Worm (Caenorhabditis elegans): ENCODE data around the gene flp-20.

flp-20 gene

DNA sequence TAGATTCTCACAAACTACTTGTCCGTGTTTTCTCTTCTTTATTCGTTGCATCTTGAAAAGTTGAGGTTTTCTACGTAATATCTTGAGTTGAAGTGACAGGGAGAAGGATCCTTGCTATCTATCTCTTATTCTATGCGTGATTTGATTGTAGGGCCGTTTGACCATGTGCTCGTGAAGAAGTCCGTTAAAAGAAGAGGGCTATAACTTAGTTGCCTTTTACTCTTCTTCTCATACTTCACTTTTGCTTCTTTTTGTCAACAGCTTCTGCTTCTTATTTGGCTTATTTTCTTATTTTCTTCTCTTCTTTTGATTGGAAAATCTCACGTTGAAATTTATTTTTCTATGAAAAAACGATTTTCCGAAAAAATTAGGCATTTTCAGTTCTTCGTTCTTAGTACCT is 24.0 kb upstream of the flp-20 start:
- no peak for TF ChIP-seq egl-27 (tag; optimal IDR thresholded peaks at IDR 0.05)
- TF ChIP-seq nhr-23 (tag; optimal IDR thresholded peaks at IDR 0.05) = no peak
- TF ChIP-seq dmd-4 (tag; optimal IDR thresholded peaks at IDR 0.05) = no peak
- no peak for TF ChIP-seq aly-2 (tag; optimal IDR thresholded peaks at IDR 0.05)
- no peak for TF ChIP-seq snpc-4 (tag; optimal IDR thresholded peaks at IDR 0.05)
- no peak for TF ChIP-seq Y55F3AM.14 (GFP tag; optimal IDR thresholded peaks at IDR 0.05)
- no peak for TF ChIP-seq peb-1 (tag; optimal IDR thresholded peaks at IDR 0.05)
- no peak for TF ChIP-seq fos-1 (tag; optimal IDR thresholded peaks at IDR 0.05)
- no peak for TF ChIP-seq unc-55 (GFP tag; optimal IDR thresholded peaks at IDR 0.05)
- TF ChIP-seq nhr-12 (tag; optimal IDR thresholded peaks at IDR 0.05) = no peak
- no peak for TF ChIP-seq nhr-25 (tag; optimal IDR thresholded peaks at IDR 0.05)
- no peak for TF ChIP-seq nhr-77 (tag; optimal IDR thresholded peaks at IDR 0.05)
- TF ChIP-seq ztf-11 (tag; optimal IDR thresholded peaks at IDR 0.05) = no peak
- TF ChIP-seq ceh-16 (tag; optimal IDR thresholded peaks at IDR 0.05) = no peak
- TF ChIP-seq mab-5 (tag; optimal IDR thresholded peaks at IDR 0.05) = no peak
- TF ChIP-seq sem-4 (tag; optimal IDR thresholded peaks at IDR 0.05) = no peak
- TF ChIP-seq skn-1 (tag; optimal IDR thresholded peaks at IDR 0.05) = no peak
- TF ChIP-seq nhr-10 (tag; optimal IDR thresholded peaks at IDR 0.05) = no peak
- no peak for TF ChIP-seq mbf-1 (tag; optimal IDR thresholded peaks at IDR 0.05)

DNA sequence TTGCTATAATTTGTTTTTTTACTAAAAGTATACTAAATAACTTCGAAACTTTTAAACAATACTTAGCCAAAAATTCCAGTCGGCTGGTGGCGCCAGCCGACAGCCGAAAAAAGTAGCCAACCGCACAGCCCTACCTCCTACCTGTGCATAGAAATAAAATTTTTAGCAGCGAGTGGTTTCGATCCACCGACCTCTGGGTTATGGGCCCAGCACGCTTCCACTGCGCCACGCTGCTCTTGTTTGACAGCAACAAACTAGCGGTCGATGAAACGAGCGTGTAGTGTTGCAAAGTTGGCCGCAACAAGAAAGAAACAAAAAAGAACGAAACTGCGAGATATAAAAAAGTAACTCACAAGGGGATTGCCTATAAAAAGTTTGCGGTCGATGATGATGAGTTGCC is 23.3 kb upstream of the flp-20 start:
- TF ChIP-seq C34F6.9 (tag; optimal IDR thresholded peaks at IDR 0.05) (no peak), nhr-10 (tag; optimal IDR thresholded peaks at IDR 0.05) (no peak), lin-11 (tag; optimal IDR thresholded peaks at IDR 0.05) (no peak), ama-1 (optimal IDR thresholded peaks at IDR 0.05) (no peak), nhr-129 (tag; optimal IDR thresholded peaks at IDR 0.05) (peak; percentile 61), alr-1 (tag; optimal IDR thresholded peaks at IDR 0.05) (no peak), sem-4 (tag; optimal IDR thresholded peaks at IDR 0.05) (no peak), gmeb-1 (tag; optimal IDR thresholded peaks at IDR 0.05) (no peak), R02D3.7 (tag; optimal IDR thresholded peaks at IDR 0.05) (no peak), ztf-4 (tag; optimal IDR thresholded peaks at IDR 0.05) (no peak), lin-13 (GFP tag; optimal IDR thresholded peaks at IDR 0.05) (peak; percentile 30), blmp-1 (tag; optimal IDR thresholded peaks at IDR 0.05; ENCODE audit: insufficient read depth) (no peak), mab-5 (tag; optimal IDR thresholded peaks at IDR 0.05) (no peak), nhr-23 (tag; optimal IDR thresholded peaks at IDR 0.05) (no peak), nhr-21 (tag; optimal IDR thresholded peaks at IDR 0.05) (no peak), Y55F3AM.14 (GFP tag; optimal IDR thresholded peaks at IDR 0.05) (peak; percentile 41), ZK546.5 (tag; optimal IDR thresholded peaks at IDR 0.05) (no peak), mdl-1 (tag; optimal IDR thresholded peaks at IDR 0.05) (no peak), fos-1 (tag; optimal IDR thresholded peaks at IDR 0.05) (peak; percentile 17), zag-1 (tag; optimal IDR thresholded peaks at IDR 0.05) (no peak), snpc-4 (tag; optimal IDR thresholded peaks at IDR 0.05) (no peak), ztf-1 (GFP tag; conservative IDR thresholded peaks at IDR 0.05) (no peak), elt-1 (tag; optimal IDR thresholded peaks at IDR 0.05) (no peak), aly-2 (tag; optimal IDR thresholded peaks at IDR 0.05) (no peak), ceh-82 (tag; optimal IDR thresholded peaks at IDR 0.05) (no peak), peb-1 (tag; optimal IDR thresholded peaks at IDR 0.05) (no peak), unc-55 (GFP tag; optimal IDR thresholded peaks at IDR 0.05) (peak; percentile 34), unc-39 (tag; optimal IDR thresholded peaks at IDR 0.05) (no peak), lin-39 (tag; optimal IDR thresholded peaks at IDR 0.05) (no peak), lsy-2 (tag; optimal IDR thresholded peaks at IDR 0.05) (peak in 1 of 2 experiments; percentile 26), sma-3 (GFP tag; optimal IDR thresholded peaks at IDR 0.05) (peak; percentile 34), skn-1 (tag; optimal IDR thresholded peaks at IDR 0.05) (no peak), crh-2 (tag; optimal IDR thresholded peaks at IDR 0.05) (peak; percentile 26), nhr-6 (tag; optimal IDR thresholded peaks at IDR 0.05) (no peak), ceh-16 (tag; optimal IDR thresholded peaks at IDR 0.05) (peak; percentile 1), unc-62 (GFP tag; optimal IDR thresholded peaks at IDR 0.05) (no peak), elt-3 (tag; optimal IDR thresholded peaks at IDR 0.05) (no peak), ztf-11 (tag; optimal IDR thresholded peaks at IDR 0.05) (no peak), sma-9 (GFP tag; optimal IDR thresholded peaks at IDR 0.05) (no peak), sma-9 (tag; optimal IDR thresholded peaks at IDR 0.05) (no peak), mbf-1 (tag; optimal IDR thresholded peaks at IDR 0.05) (no peak), nhr-237 (tag; optimal IDR thresholded peaks at IDR 0.05) (no peak), F13H6.1 (tag; optimal IDR thresholded peaks at IDR 0.05) (peak; percentile 48), nhr-11 (tag; optimal IDR thresholded peaks at IDR 0.05) (no peak), nhr-77 (tag; optimal IDR thresholded peaks at IDR 0.05) (no peak), dmd-4 (tag; optimal IDR thresholded peaks at IDR 0.05) (no peak), egl-27 (tag; optimal IDR thresholded peaks at IDR 0.05) (no peak), nhr-12 (tag; optimal IDR thresholded peaks at IDR 0.05) (no peak), nhr-25 (tag; optimal IDR thresholded peaks at IDR 0.05) (no peak)

Data from whole organism, L2 larva.